Worm (Caenorhabditis elegans): Measurements from ENCODE around the gene nep-12.

DNA sequence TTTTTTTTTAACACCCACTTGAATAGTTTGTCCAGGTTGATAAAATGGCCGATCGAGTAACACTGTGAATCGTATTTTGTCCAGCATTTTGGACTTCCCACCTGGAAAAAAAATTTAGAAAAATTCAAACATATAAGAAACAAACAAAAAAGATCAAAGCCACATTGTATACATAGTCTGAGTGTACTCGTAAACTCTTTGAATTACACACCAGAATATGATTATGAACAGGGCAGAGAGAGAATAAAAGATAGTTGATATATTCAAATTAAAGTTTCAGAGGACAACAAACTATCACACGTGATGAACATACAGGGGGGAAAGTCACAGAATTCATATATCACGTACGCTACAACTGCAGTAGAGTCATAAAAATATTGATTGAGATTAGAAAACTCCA lies 18.1 kb downstream of the nep-12 start, which contains the start of gene ttm-2:
- TF ChIP-seq pros-1 (tag; optimal IDR thresholded peaks at IDR 0.05) (no peak), che-1 (tag; optimal IDR thresholded peaks at IDR 0.05) (no peak), ama-1 (optimal IDR thresholded peaks at IDR 0.05) (no peak), ceh-9 (tag; optimal IDR thresholded peaks at IDR 0.05) (no peak), ceh-34 (tag; optimal IDR thresholded peaks at IDR 0.05) (no peak), ets-4 (tag; optimal IDR thresholded peaks at IDR 0.05) (no peak), rnt-1 (tag; optimal IDR thresholded peaks at IDR 0.05) (no peak), hlh-15 (tag; optimal IDR thresholded peaks at IDR 0.05) (no peak), tbx-7 (tag; optimal IDR thresholded peaks at IDR 0.05) (no peak), nfya-1 (tag; optimal IDR thresholded peaks at IDR 0.05) (no peak), pqm-1 (tag; optimal IDR thresholded peaks at IDR 0.05) (no peak), pax-1 (tag; optimal IDR thresholded peaks at IDR 0.05) (no peak), nhr-11 (tag; optimal IDR thresholded peaks at IDR 0.05) (no peak)
